Worm (Caenorhabditis elegans): ENCODE data around the gene gst-34.

- TF ChIP-seq ztf-23 (GFP tag; IDR thresholded peaks at IDR 0.05): no peak
- no peak for TF ChIP-seq T22C8.4 (GFP tag; IDR thresholded peaks at IDR 0.05)
- TF ChIP-seq flt-1 (GFP tag; IDR thresholded peaks at IDR 0.05): no peak
- TF ChIP-seq klf-2 (GFP tag; conservative IDR thresholded peaks at IDR 0.05): no peak
Measured at ce11 chrII:15178494-15178893, 4.5 kb downstream of the gst-34 start, which contains the start of gene gst-32.
